Worm (Caenorhabditis elegans) whole organism, L4 larva: ENCODE results near the gene pals-31.

Experiments used
- ama-1 ChIP-seq: fragments of 150-350 bp; optimal IDR thresholded peaks from 2 replicates; lab custom pipeline; 2014; ENCODE audit warnings: inconsistent platforms, mixed read lengths
- ceh-28 ChIP-seq: fragments of 150-350 bp; optimal IDR thresholded peaks from 2 replicates; lab custom pipeline; 2014; ENCODE audit warnings: missing biosample characterization, missing genetic modification reagents, missing genetic modification characterization
- dmd-8 ChIP-seq: fragments of 200-800 bp; sonication (Bioruptor generic); IDR thresholded peaks from 2 replicates; pipeline ENCODE4 v1.3.6; 2022; ENCODE audit warnings: missing genetic modification characterization, missing compliant biosample characterization
- lin-15B ChIP-seq: fragments of 150-350 bp; sonication (generic microtip); optimal IDR thresholded peaks from 3 replicates; lab custom pipeline; 2014; ENCODE audit warnings: missing biosample characterization, missing genetic modification characterization
- mep-1 ChIP-seq: fragments of 150-350 bp; sonication (generic microtip); optimal IDR thresholded peaks from 3 replicates; lab custom pipeline; 2014; ENCODE audit warnings: missing biosample characterization, missing genetic modification characterization
- nhr-11 ChIP-seq: fragments of 150-350 bp; optimal IDR thresholded peaks from 2 replicates; lab custom pipeline; 2014; ENCODE audit warnings: missing biosample characterization, missing genetic modification characterization
- pqm-1 ChIP-seq: sonication (generic microtip); optimal IDR thresholded peaks from 2 replicates; lab custom pipeline; 2017; ENCODE audit warnings: missing biosample characterization, missing genetic modification characterization
- spr-1 ChIP-seq: sonication (generic microtip); optimal IDR thresholded peaks from 2 replicates; lab custom pipeline; 2016; ENCODE audit warnings: mild to moderate bottlenecking, missing genetic modification characterization, missing compliant biosample characterization
- unc-62 ChIP-seq, 3 experiments: fragments of 150-350 bp in 1 of 3; sonication (generic microtip); optimal IDR thresholded peaks in 2 of 3; peaks in 1 of 3; 1 replicate in 1 of 3; 2 replicates in 2 of 3; lab custom pipeline; 2014 to 2017; ENCODE audit warnings: missing biosample characterization in 3 of 3, missing genetic modification characterization in 3 of 3, missing genetic modification reagents in 3 of 3, missing genotype in 1 of 3
- vab-7 ChIP-seq: fragments of 200-800 bp; sonication (Bioruptor generic); IDR thresholded peaks from 2 replicates; pipeline ENCODE4 v1.3.6; 2022; ENCODE audit warnings: missing genetic modification reagents, missing genetic modification characterization, missing compliant biosample characterization

DNA sequence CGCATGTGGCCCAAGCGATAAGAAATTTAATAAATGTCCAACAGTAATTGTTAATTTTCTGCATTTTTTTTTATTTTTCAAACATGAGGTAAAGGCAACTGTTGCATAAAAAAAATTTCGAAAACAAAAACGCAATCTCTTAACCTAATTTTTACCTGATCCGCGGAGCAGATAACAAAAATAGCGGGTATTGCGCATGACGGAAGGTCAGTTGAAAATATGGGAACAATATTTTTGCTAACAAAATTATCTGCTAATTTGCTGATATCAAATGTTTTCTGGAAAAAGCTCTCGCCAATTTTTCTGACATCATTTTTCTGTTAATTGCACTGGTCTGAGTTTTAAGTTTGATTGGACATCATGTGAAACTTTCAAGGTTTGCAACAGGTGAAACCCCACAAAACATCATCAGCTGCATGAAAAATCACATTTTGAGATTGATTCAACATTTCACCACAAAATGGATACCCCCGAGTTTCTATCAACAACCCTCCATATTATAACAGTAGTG, 28.0 kb downstream of the pals-31 start, which contains the start of the genes F31F4.11 and srh-266:
- TF ChIP-seq mep-1 (tag; lab: Kevin White, UChicago) (no peak), pqm-1 (tag; lab: Kevin White, UChicago) (no peak), spr-1 (tag; lab: Kevin White, UChicago) (no peak), unc-62 (GFP tag; optimal IDR thresholded peaks at IDR 0.05 in 1 of 2; lab: Kevin White, UChicago) (no peak), unc-62 (tag; optimal IDR thresholded peaks at IDR 0.05; lab: Kevin White, UChicago) (no peak), ceh-28 (tag; lab: Kevin White, UChicago) (no peak), nhr-11 (tag; lab: Kevin White, UChicago) (no peak), vab-7 (GFP tag; lab: Robert Waterston, UW) (no peak), ama-1 (lab: Kevin White, UChicago) (no peak), dmd-8 (GFP tag; lab: Robert Waterston, UW) (no peak), lin-15B (tag; lab: Kevin White, UChicago) (no peak)
